Worm (Caenorhabditis elegans) whole organism, early embryonic: ENCODE results near the gene ZC84.6.

Experiments
- B0310.2 ChIP-seq: sonication (generic microtip); optimal IDR thresholded peaks from 2 replicates; lab custom pipeline; 2016; ENCODE audit warnings: mild to moderate bottlenecking, missing genetic modification characterization, missing compliant biosample characterization
- aly-1 ChIP-seq: sonication (generic microtip); optimal IDR thresholded peaks from 2 replicates; lab custom pipeline; 2016; ENCODE audit warnings: missing genetic modification characterization, missing compliant biosample characterization
- ama-1 ChIP-seq: fragments of 150-350 bp; optimal IDR thresholded peaks from 2 replicates; lab custom pipeline; 2014
- flt-1 ChIP-seq: fragments of 200-800 bp; sonication (Bioruptor generic); IDR thresholded peaks from 2 replicates; pipeline ENCODE4 v1.3.6; 2022; ENCODE audit warnings: missing genetic modification characterization, missing compliant biosample characterization
- pes-1 ChIP-seq: fragments of 200-800 bp; sonication (Bioruptor generic); IDR thresholded peaks from 2 replicates; pipeline ENCODE4 v1.3.6; 2022; ENCODE audit warnings: missing genetic modification reagents, missing genetic modification characterization, missing compliant biosample characterization
- tbx-37 ChIP-seq: fragments of 200-800 bp; sonication (Bioruptor generic); conservative IDR thresholded peaks from 2 replicates; pipeline ENCODE4 v1.3.6; 2022; ENCODE audit warnings: missing genetic modification reagents, missing genetic modification characterization, missing compliant biosample characterization
- tra-4 ChIP-seq: sonication (generic microtip); optimal IDR thresholded peaks from 2 replicates; lab custom pipeline; 2017; ENCODE audit warnings: missing genetic modification characterization, missing compliant biosample characterization

DNA sequence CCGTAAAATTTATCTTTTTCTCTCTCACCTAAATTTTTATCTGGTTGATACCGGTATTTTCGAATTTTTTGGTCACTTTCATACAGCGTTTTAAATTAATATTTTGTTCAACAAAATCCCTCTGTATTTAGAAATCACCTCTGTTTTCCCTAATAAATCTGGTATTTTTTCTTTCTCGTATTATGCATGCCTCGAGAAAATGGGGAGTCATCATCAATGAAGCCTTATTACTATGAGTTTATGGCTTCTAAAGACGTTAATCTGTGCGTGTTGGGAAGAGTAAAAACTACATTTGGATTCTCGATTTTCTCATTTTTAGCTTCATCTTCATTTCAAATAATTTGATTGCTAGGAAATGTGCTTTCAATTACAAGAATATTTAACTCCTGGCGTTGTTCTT, 13.8 kb downstream of the ZC84.6 start, which contains the start of gene ZC84.7:
- TF ChIP-seq ama-1 (lab: Kevin White, UChicago) (no peak), pes-1 (GFP tag; lab: Robert Waterston, UW) (no peak), tra-4 (tag; lab: Kevin White, UChicago) (no peak), flt-1 (GFP tag; lab: Robert Waterston, UW) (no peak), B0310.2 (tag; lab: Kevin White, UChicago) (no peak), aly-1 (tag; lab: Kevin White, UChicago) (no peak), tbx-37 (no peak)
